Fruit fly (Drosophila melanogaster): Measurements from ENCODE around the gene Gs1.

- TF ChIP-seq CTCF (optimal IDR thresholded peaks at IDR 0.05) (no peak), CG8478 (optimal IDR thresholded peaks at IDR 0.05) (no peak)
Observed at dm6 chr2L:155215-155712, 23.4 kb downstream of the Gs1 start, which contains the start of gene Pus10.

Data from S2 (cell line).